Worm (Caenorhabditis elegans) whole organism, midembryonic: ENCODE data around the gene ZK856.19.

Experiments used
- T22C8.4 ChIP-seq: fragments of 200-800 bp; sonication (Bioruptor generic); IDR thresholded peaks from 2 replicates; pipeline ENCODE4 v1.3.6; 2022; ENCODE audit warnings: missing genetic modification characterization, missing compliant biosample characterization
- cog-1 ChIP-seq: sonication (generic microtip); optimal IDR thresholded peaks from 2 replicates; lab custom pipeline; 2016; ENCODE audit warnings: missing genetic modification characterization, missing compliant biosample characterization
- flt-1 ChIP-seq: fragments of 200-800 bp; sonication (Bioruptor generic); IDR thresholded peaks from 2 replicates; pipeline ENCODE4 v1.3.6; 2022; ENCODE audit warnings: missing genetic modification characterization, missing compliant biosample characterization
- klf-2 ChIP-seq: fragments of 200-800 bp; sonication (Bioruptor generic); conservative IDR thresholded peaks from 2 replicates; pipeline ENCODE4 v1.3.6; 2022; ENCODE audit warnings: missing genetic modification reagents, missing genetic modification characterization, missing compliant biosample characterization
- med-1 ChIP-seq: sonication (generic microtip); optimal IDR thresholded peaks from 2 replicates; lab custom pipeline; 2017; ENCODE audit warnings: missing genetic modification characterization, mild to moderate bottlenecking, missing compliant biosample characterization, antibody characterized with exemption, missing genetic modification reagents; ENCODE audit not compliant: insufficient read depth
- ref-1 ChIP-seq: fragments of 200-800 bp; sonication (Bioruptor generic); conservative IDR thresholded peaks from 2 replicates; pipeline ENCODE4 v1.3.6; 2022; ENCODE audit warnings: missing genetic modification reagents, missing genetic modification characterization, missing compliant biosample characterization
- tab-1 ChIP-seq: fragments of 200-800 bp; sonication (Bioruptor generic); IDR thresholded peaks from 2 replicates; pipeline ENCODE4 v1.3.6; 2022; ENCODE audit warnings: missing genetic modification characterization, missing compliant biosample characterization
- ztf-23 ChIP-seq: fragments of 200-800 bp; sonication (Bioruptor generic); IDR thresholded peaks from 2 replicates; pipeline ENCODE4 v1.3.6; 2022; ENCODE audit warnings: missing genetic modification reagents, missing genetic modification characterization, missing compliant biosample characterization
- ztf-29 ChIP-seq: fragments of 200-800 bp; sonication (Bioruptor generic); IDR thresholded peaks from 2 replicates; pipeline ENCODE4 v1.3.6; 2022; ENCODE audit warnings: missing genetic modification reagents, missing genetic modification characterization, missing compliant biosample characterization

The ZK856.19 gene

ce11 chrV:10230932-10231331, 26.2 kb upstream of the ZK856.19 start, which contains the start of gene fipr-6:
TSS of gene fipr-6 (plus strand) at chrV:10231232.
- TF ChIP-seq cog-1 (tag; lab: Kevin White, UChicago) (no peak), klf-2 (no peak), ref-1 (GFP tag; lab: Robert Waterston, UW) (no peak), tab-1 (GFP tag; lab: Robert Waterston, UW) (no peak), ztf-29 (GFP tag; lab: Robert Waterston, UW) (no peak), flt-1 (GFP tag; lab: Robert Waterston, UW) (no peak), ztf-23 (GFP tag; lab: Robert Waterston, UW) (no peak), T22C8.4 (GFP tag; lab: Robert Waterston, UW) (no peak), med-1 (GFP tag; lab: Kevin White, UChicago) (no peak)

ce11 chrV:10229222-10229879, 24.6 kb upstream of the ZK856.19 start, which contains the start of the genes pyt-1 and fipr-7:
TSS of gene pyt-1 (minus strand) at chrV:10229322.
TSS of gene fipr-7 (plus strand) at chrV:10229829.
- TF ChIP-seq ztf-23 (GFP tag; lab: Robert Waterston, UW) (no peak), ref-1 (GFP tag; lab: Robert Waterston, UW) (no peak), ztf-29 (GFP tag; lab: Robert Waterston, UW) (no peak), klf-2 (no peak), cog-1 (tag; lab: Kevin White, UChicago) (no peak), T22C8.4 (GFP tag; lab: Robert Waterston, UW) (no peak)

ce11 chrV:10228360-10228759, 23.6 kb upstream of the ZK856.19 start, which contains the start of gene fipr-4:
TSS of gene fipr-4 (minus strand) at chrV:10228460.
- no peak for TF ChIP-seq ref-1 (GFP tag; lab: Robert Waterston, UW)
- no peak for TF ChIP-seq T22C8.4 (GFP tag; lab: Robert Waterston, UW)
- no peak for TF ChIP-seq tab-1 (GFP tag; lab: Robert Waterston, UW)
- TF ChIP-seq flt-1 (GFP tag; lab: Robert Waterston, UW), result no peak
- TF ChIP-seq ztf-23 (GFP tag; lab: Robert Waterston, UW), result no peak
- no peak for TF ChIP-seq med-1 (GFP tag; lab: Kevin White, UChicago)
- no peak for TF ChIP-seq klf-2
- TF ChIP-seq ztf-29 (GFP tag; lab: Robert Waterston, UW), result no peak
- TF ChIP-seq cog-1 (tag; lab: Kevin White, UChicago), result no peak

ce11 chrV:10227333-10227732, 22.6 kb upstream of the ZK856.19 start, which contains the start of gene ttr-19:
TSS of gene ttr-19 (minus strand) at chrV:10227433.
- TF ChIP-seq cog-1 (tag; lab: Kevin White, UChicago) (no peak), ztf-23 (GFP tag; lab: Robert Waterston, UW) (no peak), klf-2 (no peak), ref-1 (GFP tag; lab: Robert Waterston, UW) (no peak), T22C8.4 (GFP tag; lab: Robert Waterston, UW) (no peak), flt-1 (GFP tag; lab: Robert Waterston, UW) (no peak), tab-1 (GFP tag; lab: Robert Waterston, UW) (no peak)

- TF ChIP-seq flt-1 (GFP tag; lab: Robert Waterston, UW) (no peak), cog-1 (tag; lab: Kevin White, UChicago) (no peak), T22C8.4 (GFP tag; lab: Robert Waterston, UW) (no peak), klf-2 (no peak), ztf-29 (GFP tag; lab: Robert Waterston, UW) (no peak), tab-1 (GFP tag; lab: Robert Waterston, UW) (no peak), ref-1 (GFP tag; lab: Robert Waterston, UW) (no peak), med-1 (GFP tag; lab: Kevin White, UChicago) (no peak), ztf-23 (GFP tag; lab: Robert Waterston, UW) (no peak)
Observed at ce11 chrV:10225610-10226009, 20.9 kb upstream of the ZK856.19 start, which contains the start of gene daf-36. TSS of gene daf-36 (minus strand) at chrV:10225710.

- TF ChIP-seq med-1 (GFP tag; lab: Kevin White, UChicago) (no peak), ref-1 (GFP tag; lab: Robert Waterston, UW) (no peak), tab-1 (GFP tag; lab: Robert Waterston, UW) (no peak), cog-1 (tag; lab: Kevin White, UChicago) (no peak), ztf-29 (GFP tag; lab: Robert Waterston, UW) (no peak), flt-1 (GFP tag; lab: Robert Waterston, UW) (no peak), klf-2 (no peak)
Observed at ce11 chrV:10224619-10225018, 19.9 kb upstream of the ZK856.19 start.

- TF ChIP-seq flt-1 (GFP tag; lab: Robert Waterston, UW), result no peak
- TF ChIP-seq klf-2, result no peak
- no peak for TF ChIP-seq cog-1 (tag; lab: Kevin White, UChicago)
- TF ChIP-seq med-1 (GFP tag; lab: Kevin White, UChicago), result no peak
- no peak for TF ChIP-seq ztf-23 (GFP tag; lab: Robert Waterston, UW)
- no peak for TF ChIP-seq ztf-29 (GFP tag; lab: Robert Waterston, UW)
- TF ChIP-seq tab-1 (GFP tag; lab: Robert Waterston, UW), result no peak
- no peak for TF ChIP-seq ref-1 (GFP tag; lab: Robert Waterston, UW)
Observed at ce11 chrV:10222007-10222406, 17.3 kb upstream of the ZK856.19 start, which contains the start of gene C12D8.20. TSS of gene C12D8.20 (plus strand) at chrV:10222307.

ce11 chrV:10221317-10221716, 16.6 kb upstream of the ZK856.19 start, which contains the start of the genes fipr-5 and fipr-9:
TSS of gene fipr-5 (minus strand) at chrV:10221417.
TSS of gene fipr-9 (plus strand) at chrV:10221662.
- TF ChIP-seq T22C8.4 (GFP tag; lab: Robert Waterston, UW) (no peak), ref-1 (GFP tag; lab: Robert Waterston, UW) (no peak), tab-1 (GFP tag; lab: Robert Waterston, UW) (no peak), cog-1 (tag; lab: Kevin White, UChicago) (no peak), ztf-29 (GFP tag; lab: Robert Waterston, UW) (no peak), klf-2 (no peak), flt-1 (GFP tag; lab: Robert Waterston, UW) (no peak), med-1 (GFP tag; lab: Kevin White, UChicago) (no peak), ztf-23 (GFP tag; lab: Robert Waterston, UW) (no peak)

- TF ChIP-seq ref-1 (GFP tag; lab: Robert Waterston, UW) (no peak), flt-1 (GFP tag; lab: Robert Waterston, UW) (no peak), med-1 (GFP tag; lab: Kevin White, UChicago) (no peak), T22C8.4 (GFP tag; lab: Robert Waterston, UW) (no peak), klf-2 (no peak)
Observed at ce11 chrV:10220605-10221004, 15.9 kb upstream of the ZK856.19 start, which contains the start of gene C12D8.13. TSS of gene C12D8.13 (minus strand) at chrV:10220705.
